Fruit fly (Drosophila melanogaster) whole organism, prepupa: ENCODE results near the gene ScsbetaG.

ENCODE experiments used
- CG6854 ChIP-seq: fragments of 200-800 bp; sonication (Bioruptor generic); optimal IDR thresholded peaks from 2 replicates; lab custom pipeline; 2017; ENCODE audit warnings: missing biosample characterization, mild to moderate bottlenecking, missing genetic modification characterization
- Eip75B ChIP-seq: fragments of 200-800 bp; sonication (Bioruptor generic); optimal IDR thresholded peaks from 3 replicates; lab custom pipeline; 2016; ENCODE audit warnings: missing biosample characterization, missing genetic modification characterization
- pdm3 ChIP-seq: fragments of 200-800 bp; sonication (Bioruptor generic); optimal IDR thresholded peaks from 3 replicates; lab custom pipeline; 2016; ENCODE audit warnings: missing biosample characterization, missing genetic modification characterization

DNA sequence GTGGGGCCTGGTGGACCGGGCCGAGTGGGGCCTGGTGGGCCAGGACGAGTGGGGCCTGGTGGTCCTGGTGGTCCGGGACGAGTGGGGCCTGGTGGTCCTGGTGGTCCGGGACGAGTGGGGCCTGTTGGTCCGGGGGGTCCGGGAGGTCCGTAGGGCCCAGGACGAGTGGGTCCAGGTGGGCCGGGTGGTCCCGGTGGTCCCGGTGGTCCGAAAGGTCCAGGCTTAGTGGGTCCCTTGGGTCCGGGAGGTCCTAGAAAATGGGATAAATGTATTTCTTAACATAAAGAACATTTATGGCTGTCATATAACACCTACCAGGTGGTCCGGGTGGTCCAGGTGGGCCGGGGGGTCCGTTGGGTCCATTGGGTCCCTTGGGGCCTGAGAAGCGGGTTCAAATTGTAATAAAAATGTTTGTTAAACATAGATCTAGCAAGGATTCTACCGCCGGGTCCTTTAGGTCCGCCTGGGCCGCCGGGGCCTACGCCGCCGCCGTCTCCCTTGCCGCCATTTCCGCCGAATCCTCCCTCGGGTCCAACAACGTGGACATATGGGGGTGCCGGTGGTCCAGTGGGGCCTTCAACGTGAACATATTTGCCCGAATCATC, 22.8 kb downstream of the ScsbetaG start:
- TF ChIP-seq pdm3 (no peak), Eip75B (GFP tag; lab: Kevin White, UChicago) (no peak), CG6854 (GFP tag; lab: Kevin White, UChicago) (no peak)
